Fruit fly (Drosophila melanogaster): ENCODE data around the gene Culd.

The Culd gene

DNA sequence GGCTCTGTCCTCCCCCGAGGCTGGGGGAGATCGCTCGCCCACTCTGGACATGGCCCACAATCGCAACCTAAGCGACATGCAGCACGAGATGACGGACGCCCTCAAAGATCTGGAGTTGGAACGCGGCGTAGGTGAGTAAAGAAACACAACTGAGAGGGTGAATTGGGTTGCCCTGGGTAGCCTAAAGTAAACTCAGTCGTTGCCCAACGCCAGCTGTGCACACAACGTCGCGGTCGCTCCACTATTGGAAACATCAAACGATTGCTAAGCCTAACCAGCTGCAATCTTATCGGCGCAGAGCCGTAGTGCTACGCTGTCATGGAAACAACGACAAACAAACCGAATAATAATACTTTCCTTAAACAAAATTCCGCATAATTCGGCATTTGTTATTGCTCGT is 8.8 kb downstream of the Culd start (continued):
- TF ChIP-seq bowl (GFP tag; IDR thresholded peaks at IDR 0.05): 0 out of 2 replicates have a peak, but pooled peaks have one; percentile 15
- TF ChIP-seq crp (GFP tag; optimal IDR thresholded peaks at IDR 0.05): no peak
- TF ChIP-seq sim (GFP tag; IDR thresholded peaks at IDR 0.05): no peak
- no peak for TF ChIP-seq Hey (tag; optimal IDR thresholded peaks at IDR 0.05)
- TF ChIP-seq ci (GFP tag; IDR thresholded peaks at IDR 0.05): peak; percentile 71; the same call in 2 of the 3 replicates
- no peak for TF ChIP-seq sc (optimal IDR thresholded peaks at IDR 0.05)
- no peak for TF ChIP-seq sc (GFP tag; optimal IDR thresholded peaks at IDR 0.05)
- TF ChIP-seq Ada2b (GFP tag; IDR thresholded peaks at IDR 0.05): no peak
- TF ChIP-seq jigr1 (GFP tag; IDR thresholded peaks at IDR 0.05): no peak
- no peak for TF ChIP-seq Scr (GFP tag; IDR thresholded peaks at IDR 0.05; ENCODE audit: partially characterized antibody)
- no peak for TF ChIP-seq luna (GFP tag; optimal IDR thresholded peaks at IDR 0.05)
- no peak for TF ChIP-seq prd (optimal IDR thresholded peaks at IDR 0.05)
- TF ChIP-seq prd (GFP tag; IDR thresholded peaks at IDR 0.05): no peak
- no peak for TF ChIP-seq Pdp1 (GFP tag; optimal IDR thresholded peaks at IDR 0.05)
- TF ChIP-seq CG18764 (GFP tag; optimal IDR thresholded peaks at IDR 0.05): no peak
- TF ChIP-seq CG15601 (tag; optimal IDR thresholded peaks at IDR 0.05): no peak
- TF ChIP-seq sd (tag; optimal IDR thresholded peaks at IDR 0.05): no peak
- no peak for TF ChIP-seq ttk (GFP tag; IDR thresholded peaks at IDR 0.05)
- no peak for TF ChIP-seq CG4424 (GFP tag; optimal IDR thresholded peaks at IDR 0.05)
- no peak for TF ChIP-seq pita (GFP tag; optimal IDR thresholded peaks at IDR 0.05)
- TF ChIP-seq CG17186 (GFP tag; optimal IDR thresholded peaks at IDR 0.05): no peak
- no peak for TF ChIP-seq shn (GFP tag; optimal IDR thresholded peaks at IDR 0.05)
- TF ChIP-seq yki (optimal IDR thresholded peaks at IDR 0.05): no peak
- no peak for TF ChIP-seq bigmax (GFP tag; optimal IDR thresholded peaks at IDR 0.05)
- TF ChIP-seq CG17568 (GFP tag; optimal IDR thresholded peaks at IDR 0.05): no peak
- no peak for TF ChIP-seq Trl (optimal IDR thresholded peaks at IDR 0.05)
- peak; percentile 43 for TF ChIP-seq Trl (GFP tag; optimal IDR thresholded peaks at IDR 0.05)
- no peak for TF ChIP-seq unpg (GFP tag; optimal IDR thresholded peaks at IDR 0.05)
- no peak for TF ChIP-seq pnt (GFP tag; optimal IDR thresholded peaks at IDR 0.05)
- TF ChIP-seq CG13624 (GFP tag; optimal IDR thresholded peaks at IDR 0.05): no peak
- TF ChIP-seq fd3F (GFP tag; optimal IDR thresholded peaks at IDR 0.05): peak; percentile 17
- TF ChIP-seq CG17361 (GFP tag; IDR thresholded peaks at IDR 0.05): no peak
- TF ChIP-seq CG1529 (GFP tag; optimal IDR thresholded peaks at IDR 0.05): no peak
- TF ChIP-seq eyg (GFP tag; optimal IDR thresholded peaks at IDR 0.05): no peak
- no peak for TF ChIP-seq CG6654 (GFP tag; optimal IDR thresholded peaks at IDR 0.05)
- TF ChIP-seq salm (tag; optimal IDR thresholded peaks at IDR 0.05): no peak
- no peak for TF ChIP-seq CG10565 (GFP tag; optimal IDR thresholded peaks at IDR 0.05)
- TF ChIP-seq pho (GFP tag; optimal IDR thresholded peaks at IDR 0.05): peak; percentile 18
- no peak for TF ChIP-seq Kr (GFP tag; optimal IDR thresholded peaks at IDR 0.05)
- TF ChIP-seq CG2875 (GFP tag; optimal IDR thresholded peaks at IDR 0.05): peak; percentile 44
- TF ChIP-seq CG42726 (GFP tag; IDR thresholded peaks at IDR 0.05; ENCODE audit: partially characterized antibody): no peak
- TF ChIP-seq Doc2 (GFP tag; IDR thresholded peaks at IDR 0.05): no peak
- no peak for TF ChIP-seq pan (optimal IDR thresholded peaks at IDR 0.05)
- TF ChIP-seq pan (GFP tag; optimal IDR thresholded peaks at IDR 0.05 in 1 of 2, IDR thresholded peaks at IDR 0.05 in 1 of 2): peak in 1 of 2 experiments; percentile 64
- TF ChIP-seq CG12299 (tag; optimal IDR thresholded peaks at IDR 0.05): peak; percentile 7
- no peak for TF ChIP-seq kay (GFP tag; optimal IDR thresholded peaks at IDR 0.05)
- TF ChIP-seq cg (GFP tag; optimal IDR thresholded peaks at IDR 0.05): no peak
- TF ChIP-seq CG14667 (GFP tag; IDR thresholded peaks at IDR 0.05): no peak
- TF ChIP-seq sr (GFP tag; IDR thresholded peaks at IDR 0.05): no peak
- TF ChIP-seq CG11398 (GFP tag; optimal IDR thresholded peaks at IDR 0.05): no peak
- TF ChIP-seq bab2 (GFP tag; optimal IDR thresholded peaks at IDR 0.05): peak; percentile 4
- no peak for TF ChIP-seq CG2199 (GFP tag; IDR thresholded peaks at IDR 0.05)
- peak; percentile 17 for TF ChIP-seq NC2α (GFP tag; optimal IDR thresholded peaks at IDR 0.05)
- TF ChIP-seq HLH3B (GFP tag; IDR thresholded peaks at IDR 0.05): peak; percentile 45; the same call in 1 of the 2 replicates

Data from whole organism, embryonic.